Fruit fly (Drosophila melanogaster) whole organism, embryonic: ENCODE results near the gene CG31268.

Source experiments
- Aef1 ChIP-seq: fragments of 200-800 bp; sonication (Bioruptor generic); IDR thresholded peaks from 3 replicates; pipeline ENCODE4 v1.3.6; 2022; ENCODE audit warnings: missing biosample characterization, missing genetic modification characterization
- Atf6 ChIP-seq: fragments of 200-800 bp; sonication (Bioruptor generic); IDR thresholded peaks from 2 replicates; pipeline ENCODE4 v1.3.6; 2022; ENCODE audit warnings: missing biosample characterization, missing genetic modification characterization
- CG10654 ChIP-seq: fragments of 200-800 bp; sonication (Bioruptor generic); optimal IDR thresholded peaks from 2 replicates; lab custom pipeline; 2016; ENCODE audit warnings: missing biosample characterization, missing genetic modification characterization
- CG11723 ChIP-seq: fragments of 200-800 bp; sonication (Bioruptor generic); optimal IDR thresholded peaks from 2 replicates; lab custom pipeline; 2017; ENCODE audit warnings: missing biosample characterization, mild to moderate bottlenecking, missing genetic modification characterization
- CG12219 ChIP-seq: fragments of 200-800 bp; sonication (Bioruptor generic); optimal IDR thresholded peaks from 3 replicates; lab custom pipeline; 2018; ENCODE audit warnings: missing biosample characterization, mild to moderate bottlenecking, missing genetic modification characterization
- CG1529 ChIP-seq: fragments of 200-800 bp; sonication (Bioruptor generic); optimal IDR thresholded peaks from 3 replicates; lab custom pipeline; 2018; ENCODE audit warnings: missing biosample characterization, missing genetic modification characterization
- CG1603 ChIP-seq: fragments of 200-800 bp; sonication (Bioruptor generic); optimal IDR thresholded peaks from 2 replicates; lab custom pipeline; 2019; ENCODE audit warnings: missing biosample characterization, mild to moderate bottlenecking, missing genetic modification characterization, moderate library complexity
- CG2120 ChIP-seq: fragments of 200-800 bp; sonication (Bioruptor generic); optimal IDR thresholded peaks from 3 replicates; lab custom pipeline; 2016; ENCODE audit warnings: missing biosample characterization, missing genetic modification characterization
- CG2129 ChIP-seq: fragments of 200-800 bp; sonication (Bioruptor generic); IDR thresholded peaks from 2 replicates; pipeline ENCODE4 v1.3.6; 2022; ENCODE audit warnings: missing biosample characterization, missing genetic modification characterization; ENCODE audit not compliant: partially characterized antibody
- CG2889 ChIP-seq: fragments of 200-800 bp; sonication (Bioruptor generic); IDR thresholded peaks from 3 replicates; pipeline ENCODE4 v1.3.6; 2022; ENCODE audit warnings: missing biosample characterization, missing genetic modification characterization
- CG32772 ChIP-seq: fragments of 200-800 bp; sonication (Bioruptor generic); IDR thresholded peaks from 2 replicates; pipeline ENCODE4 v1.3.6; 2022; ENCODE audit warnings: missing biosample characterization, missing genetic modification characterization
- CG34422 ChIP-seq: fragments of 200-800 bp; sonication (Bioruptor generic); IDR thresholded peaks from 3 replicates; pipeline ENCODE4 v1.3.6; 2022; ENCODE audit warnings: missing biosample characterization, missing genetic modification characterization
- CG3838 ChIP-seq: fragments of 200-800 bp; sonication (Bioruptor generic); optimal IDR thresholded peaks from 3 replicates; lab custom pipeline; 2016; ENCODE audit warnings: missing biosample characterization, missing genetic modification characterization
- CG3847 ChIP-seq: fragments of 200-800 bp; sonication (Bioruptor generic); IDR thresholded peaks from 2 replicates; pipeline ENCODE4 v1.3.6; 2022; ENCODE audit warnings: missing biosample characterization, missing genetic modification characterization
- CG43689 ChIP-seq: fragments of 200-800 bp; sonication (Bioruptor generic); IDR thresholded peaks from 2 replicates; pipeline ENCODE4 v1.3.6; 2022; ENCODE audit warnings: missing biosample characterization, missing genetic modification characterization
- CG5245 ChIP-seq: fragments of 200-800 bp; sonication (Bioruptor generic); optimal IDR thresholded peaks from 3 replicates; lab custom pipeline; 2016; ENCODE audit warnings: missing biosample characterization, missing genetic modification characterization
- CG7556 ChIP-seq: fragments of 200-800 bp; sonication (Bioruptor generic); optimal IDR thresholded peaks from 2 replicates; lab custom pipeline; 2017; ENCODE audit warnings: missing biosample characterization, mild to moderate bottlenecking, missing genetic modification characterization
- CG7987 ChIP-seq: fragments of 200-800 bp; sonication (Bioruptor generic); optimal IDR thresholded peaks from 2 replicates; lab custom pipeline; 2018; ENCODE audit warnings: missing biosample characterization, mild to moderate bottlenecking, missing genetic modification characterization, moderate library complexity
- CG9932 ChIP-seq: fragments of 200-800 bp; sonication (Bioruptor generic); IDR thresholded peaks from 2 replicates; pipeline ENCODE4 v1.3.6; 2022; ENCODE audit warnings: missing biosample characterization, missing genetic modification characterization
- Doc3 ChIP-seq: fragments of 200-800 bp; sonication (Bioruptor generic); IDR thresholded peaks from 3 replicates; pipeline ENCODE4 v1.3.6; 2022; ENCODE audit warnings: missing biosample characterization, missing genetic modification characterization; ENCODE audit not compliant: partially characterized antibody
- Ets65A ChIP-seq: fragments of 200-800 bp; sonication (Bioruptor generic); peaks from one replicate; lab custom pipeline; 2016; ENCODE audit warnings: missing biosample characterization, missing genetic modification characterization
- H15 ChIP-seq: fragments of 200-800 bp; sonication (Bioruptor generic); IDR thresholded peaks from 3 replicates; pipeline ENCODE4 v1.3.6; 2022; ENCODE audit warnings: missing biosample characterization, missing genetic modification characterization
- NK7.1 ChIP-seq: fragments of 200-800 bp; sonication (Bioruptor generic); optimal IDR thresholded peaks from 3 replicates; lab custom pipeline; 2016; ENCODE audit warnings: missing biosample characterization, missing genetic modification characterization
- Optix ChIP-seq: fragments of 200-800 bp; sonication (Bioruptor generic); IDR thresholded peaks from 3 replicates; pipeline ENCODE4 v1.3.6; 2022; ENCODE audit warnings: missing biosample characterization, missing genetic modification characterization
- Rfx ChIP-seq: fragments of 200-800 bp; sonication (Bioruptor generic); IDR thresholded peaks from 2 replicates; pipeline ENCODE4 v1.3.6; 2022; ENCODE audit warnings: missing biosample characterization, missing genetic modification characterization
- Sox102F ChIP-seq: fragments of 200-800 bp; sonication (Bioruptor generic); optimal IDR thresholded peaks from 2 replicates; lab custom pipeline; 2018; ENCODE audit warnings: missing biosample characterization, mild to moderate bottlenecking, missing genetic modification characterization, moderate library complexity
- abd-A ChIP-seq: fragments of 200-800 bp; sonication (Bioruptor generic); optimal IDR thresholded peaks from 3 replicates; lab custom pipeline; 2019; ENCODE audit warnings: missing biosample characterization, mild to moderate bottlenecking, missing genetic modification characterization, moderate library complexity
- al ChIP-seq: fragments of 200-800 bp; sonication (Bioruptor generic); IDR thresholded peaks from 2 replicates; pipeline ENCODE4 v1.3.6; 2022; ENCODE audit warnings: missing biosample characterization, missing genetic modification characterization
- ash1 ChIP-seq: fragments of 200-800 bp; sonication (Bioruptor generic); optimal IDR thresholded peaks from 2 replicates; lab custom pipeline; 2018; ENCODE audit warnings: missing biosample characterization, mild to moderate bottlenecking, missing genetic modification characterization
- br ChIP-seq: fragments of >200 bp; optimal IDR thresholded peaks from 2 replicates; lab custom pipeline; 2017
- cad ChIP-seq: fragments of >200 bp; optimal IDR thresholded peaks from 2 replicates; lab custom pipeline; 2017; ENCODE audit warnings: missing biosample characterization, missing genetic modification characterization
- cato ChIP-seq: fragments of 200-800 bp; sonication (Bioruptor generic); optimal IDR thresholded peaks from 2 replicates; lab custom pipeline; 2016; ENCODE audit warnings: missing biosample characterization, missing genetic modification characterization, borderline replicate concordance
- dpn ChIP-seq, 2 experiments: fragments of 200-800 bp; sonication (Bioruptor generic); optimal IDR thresholded peaks; 3 replicates each; lab custom pipeline; 2016; ENCODE audit warnings: missing biosample characterization in 2 of 2, missing genetic modification characterization in 2 of 2
- fd102C ChIP-seq: fragments of 200-800 bp; sonication (Bioruptor generic); optimal IDR thresholded peaks from 2 replicates; lab custom pipeline; 2018; ENCODE audit warnings: missing biosample characterization, mild to moderate bottlenecking, missing genetic modification characterization, moderate library complexity
- gcm ChIP-seq: fragments of 200-800 bp; sonication (Bioruptor generic); optimal IDR thresholded peaks from 2 replicates; lab custom pipeline; 2019; ENCODE audit warnings: missing biosample characterization, mild to moderate bottlenecking, missing genetic modification characterization, moderate library complexity
- jigr1 ChIP-seq: fragments of 200-800 bp; sonication (Bioruptor generic); IDR thresholded peaks from 3 replicates; pipeline ENCODE4 v1.3.6; 2022; ENCODE audit warnings: missing biosample characterization, missing genetic modification characterization
- kah ChIP-seq: fragments of 200-800 bp; sonication (Bioruptor generic); optimal IDR thresholded peaks from 2 replicates; lab custom pipeline; 2018; ENCODE audit warnings: missing biosample characterization, mild to moderate bottlenecking, missing genetic modification characterization
- lbe ChIP-seq: fragments of 200-800 bp; sonication (Bioruptor generic); optimal IDR thresholded peaks from 2 replicates; lab custom pipeline; 2016; ENCODE audit warnings: missing biosample characterization, mild to moderate bottlenecking, missing genetic modification characterization
- lola ChIP-seq, 3 experiments: fragments of >200 bp in 2 of 3; fragments of 200-800 bp in 1 of 3; sonication (Bioruptor generic) in 1 of 3; optimal IDR thresholded peaks; 2 replicates each; lab custom pipeline; 2017 to 2019; ENCODE audit warnings: missing biosample characterization in 3 of 3, missing genetic modification characterization in 3 of 3, mild to moderate bottlenecking in 1 of 3, moderate library complexity in 1 of 3
- lov ChIP-seq, 2 experiments: fragments of 200-800 bp in 1 of 2; fragments of >200 bp in 1 of 2; sonication (Bioruptor generic) in 1 of 2; IDR thresholded peaks in 1 of 2; optimal IDR thresholded peaks in 1 of 2; 2 replicates in 1 of 2; 3 replicates in 1 of 2; pipeline versions ENCODE4 v1.3.6 to Lab custom; 2017 to 2022; ENCODE audit warnings: missing biosample characterization in 1 of 2, missing genetic modification characterization in 1 of 2
- mirr ChIP-seq: fragments of 200-800 bp; sonication (Bioruptor generic); optimal IDR thresholded peaks from 3 replicates; lab custom pipeline; 2018; ENCODE audit warnings: missing biosample characterization, mild to moderate bottlenecking, missing genetic modification characterization
- pho ChIP-seq: fragments of 200-800 bp; sonication (Bioruptor generic); optimal IDR thresholded peaks from 2 replicates; lab custom pipeline; 2016; ENCODE audit warnings: missing biosample characterization, missing genetic modification characterization
- prd ChIP-seq, 3 experiments: fragments of >200 bp in 2 of 3; fragments of 200-800 bp in 1 of 3; sonication (Bioruptor generic) in 1 of 3; optimal IDR thresholded peaks in 2 of 3; IDR thresholded peaks in 1 of 3; 2 replicates in 2 of 3; 3 replicates in 1 of 3; pipeline versions ENCODE4 v1.3.6 to Lab custom; 2017 to 2022; ENCODE audit warnings: missing biosample characterization in 1 of 3, missing genetic modification characterization in 1 of 3
- pros ChIP-seq: fragments of 200-800 bp; sonication (Bioruptor generic); optimal IDR thresholded peaks from 3 replicates; lab custom pipeline; 2019; ENCODE audit warnings: missing biosample characterization, mild to moderate bottlenecking, missing genetic modification characterization, moderate library complexity
- salm ChIP-seq: fragments of 200-800 bp; sonication (Bioruptor generic); optimal IDR thresholded peaks from 2 replicates; lab custom pipeline; 2018; ENCODE audit warnings: missing biosample characterization, mild to moderate bottlenecking, missing genetic modification characterization
- sc ChIP-seq, 3 experiments: fragments of >200 bp in 2 of 3; fragments of 200-800 bp in 1 of 3; sonication (Bioruptor generic) in 1 of 3; optimal IDR thresholded peaks; 2 replicates in 2 of 3; 3 replicates in 1 of 3; lab custom pipeline; 2017; ENCODE audit warnings: mild to moderate bottlenecking in 1 of 3, missing biosample characterization in 1 of 3, missing genetic modification characterization in 1 of 3, missing genetic modification reagents in 1 of 3
- tgo ChIP-seq: fragments of 200-800 bp; sonication (Bioruptor generic); IDR thresholded peaks from 3 replicates; pipeline ENCODE4 v1.3.6; 2022; ENCODE audit warnings: missing biosample characterization, missing genetic modification characterization
- zen ChIP-seq: fragments of 200-800 bp; sonication (Bioruptor generic); optimal IDR thresholded peaks from 3 replicates; lab custom pipeline; 2018; ENCODE audit warnings: missing biosample characterization, mild to moderate bottlenecking, missing genetic modification characterization, moderate library complexity
- zen2 ChIP-seq: fragments of 200-800 bp; sonication (Bioruptor generic); IDR thresholded peaks from 3 replicates; pipeline ENCODE4 v1.3.6; 2022; ENCODE audit warnings: missing biosample characterization, missing genetic modification characterization; ENCODE audit not compliant: partially characterized antibody
- zfh2 ChIP-seq: fragments of 200-800 bp; sonication (Bioruptor generic); optimal IDR thresholded peaks from 2 replicates; lab custom pipeline; 2016; ENCODE audit warnings: missing biosample characterization, missing genetic modification characterization

The CG31268 gene

DNA sequence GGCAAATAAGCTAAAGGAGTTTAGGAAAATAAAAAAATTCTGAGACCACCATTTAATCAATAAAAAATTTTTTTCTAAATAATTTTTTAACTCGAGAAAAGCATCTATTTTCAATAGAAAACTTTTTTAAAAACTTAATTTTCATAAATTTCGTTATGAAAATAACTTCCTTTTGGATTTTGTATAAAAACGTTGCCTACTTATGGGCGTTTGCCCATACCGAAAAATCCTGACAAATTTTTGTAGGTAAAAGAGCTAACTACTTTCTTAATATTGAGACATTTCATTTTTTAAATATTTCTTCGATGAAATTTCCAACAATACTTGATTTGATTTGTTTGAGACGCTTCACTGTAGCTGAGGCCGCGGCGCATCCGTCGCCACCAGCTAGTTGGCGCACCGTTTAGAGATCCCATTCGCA lies 28.7 kb downstream of the CG31268 start (continued):
- peak; percentile 23 for TF ChIP-seq CG11723 (GFP tag; lab: Kevin White, UChicago)
- peak; percentile 9; the same call in 1 of the 2 replicates for TF ChIP-seq Rfx (GFP tag; lab: Robert Waterston, UW)
- TF ChIP-seq CG5245 (GFP tag; lab: Kevin White, UChicago), result no peak
- TF ChIP-seq lbe (GFP tag; lab: Kevin White, UChicago), result no peak
- TF ChIP-seq gcm (GFP tag; lab: Kevin White, UChicago), result peak; percentile 7
- TF ChIP-seq zen, result no peak
- peak; percentile 46 for TF ChIP-seq CG1529
- peak; percentile 83 for TF ChIP-seq Ets65A (GFP tag; lab: Kevin White, UChicago)
- no peak for TF ChIP-seq kah (GFP tag; lab: Kevin White, UChicago)
- 0 out of 3 replicates have a peak, but pooled peaks have one; percentile 28 for TF ChIP-seq CG34422
- no peak for TF ChIP-seq zen2 (GFP tag; lab: Robert Waterston, UW)
- TF ChIP-seq al (GFP tag; lab: Robert Waterston, UW), result no peak
- TF ChIP-seq H15, result no peak
- TF ChIP-seq fd102C (GFP tag; lab: Kevin White, UChicago), result no peak
- TF ChIP-seq CG2889, result no peak
- no peak for TF ChIP-seq sc (optimal IDR thresholded peaks at IDR 0.05; lab: Kevin White, UChicago)
- peak; percentile 45 for TF ChIP-seq sc (GFP tag; optimal IDR thresholded peaks at IDR 0.05; lab: Kevin White, UChicago)
- TF ChIP-seq dpn (GFP tag; optimal IDR thresholded peaks at IDR 0.05; lab: Kevin White, UChicago), result peak; percentile 13 to 49
- TF ChIP-seq mirr (GFP tag; lab: Kevin White, UChicago), result no peak
- no peak for TF ChIP-seq CG43689
- TF ChIP-seq CG32772 (GFP tag; lab: Robert Waterston, UW), result no peak; the same call in 1 of the 2 replicates
- no peak for TF ChIP-seq jigr1
- no peak for TF ChIP-seq CG3838 (GFP tag; lab: Kevin White, UChicago)
- no peak for TF ChIP-seq prd (optimal IDR thresholded peaks at IDR 0.05; lab: Kevin White, UChicago)
- TF ChIP-seq prd (GFP tag; IDR thresholded peaks at IDR 0.05; lab: Robert Waterston, UW), result 0 out of 3 replicates have a peak, but pooled peaks have one; percentile 32
- TF ChIP-seq Optix (GFP tag; lab: Robert Waterston, UW), result no peak
- peak; percentile 69 for TF ChIP-seq Sox102F (GFP tag; lab: Kevin White, UChicago)
- TF ChIP-seq abd-A (tag; lab: Kevin White, UChicago), result no peak
- peak; percentile 63 for TF ChIP-seq CG2120
- TF ChIP-seq cad, result no peak
- no peak for TF ChIP-seq tgo (GFP tag; lab: Robert Waterston, UW)
- TF ChIP-seq ash1 (GFP tag; lab: Kevin White, UChicago), result no peak
- no peak for TF ChIP-seq CG9932 (GFP tag; lab: Robert Waterston, UW)
- TF ChIP-seq cato, result no peak
- no peak for TF ChIP-seq br
- peak; percentile 46 for TF ChIP-seq CG10654 (GFP tag; lab: Kevin White, UChicago)
- no peak for TF ChIP-seq NK7.1 (GFP tag; lab: Kevin White, UChicago)
- peak; percentile 17; the same call in 1 of the 3 replicates for TF ChIP-seq Aef1 (GFP tag; lab: Robert Waterston, UW)
- peak; percentile 79 for TF ChIP-seq CG7556 (GFP tag; lab: Kevin White, UChicago)
- no peak for TF ChIP-seq Doc3
- peak; percentile 37 for TF ChIP-seq zfh2
- TF ChIP-seq CG12219, result no peak
- TF ChIP-seq CG1603, result no peak
- peak; percentile 24 for TF ChIP-seq pho (GFP tag; lab: Kevin White, UChicago)
- TF ChIP-seq pros (GFP tag; lab: Kevin White, UChicago), result no peak
- no peak for TF ChIP-seq CG3847 (GFP tag; lab: Robert Waterston, UW)
- TF ChIP-seq lov (optimal IDR thresholded peaks at IDR 0.05; lab: Kevin White, UChicago), result no peak
- no peak for TF ChIP-seq lov (GFP tag; IDR thresholded peaks at IDR 0.05; lab: Robert Waterston, UW)
- TF ChIP-seq lola (GFP tag; optimal IDR thresholded peaks at IDR 0.05; lab: Kevin White, UChicago), result peak in 1 of 3 experiments; percentile 53
- no peak for TF ChIP-seq CG2129 (GFP tag; lab: Robert Waterston, UW)
- TF ChIP-seq CG7987 (GFP tag; lab: Kevin White, UChicago), result no peak
- no peak for TF ChIP-seq salm (tag; lab: Kevin White, UChicago)
- no peak for TF ChIP-seq Atf6 (GFP tag; lab: Robert Waterston, UW)
